Worm (Caenorhabditis elegans): ENCODE measurements around the gene srh-214.
A peak's percentile ranks its signal among the peaks of the same experiment; 100 is the strongest.

srh-214 gene

DNA sequence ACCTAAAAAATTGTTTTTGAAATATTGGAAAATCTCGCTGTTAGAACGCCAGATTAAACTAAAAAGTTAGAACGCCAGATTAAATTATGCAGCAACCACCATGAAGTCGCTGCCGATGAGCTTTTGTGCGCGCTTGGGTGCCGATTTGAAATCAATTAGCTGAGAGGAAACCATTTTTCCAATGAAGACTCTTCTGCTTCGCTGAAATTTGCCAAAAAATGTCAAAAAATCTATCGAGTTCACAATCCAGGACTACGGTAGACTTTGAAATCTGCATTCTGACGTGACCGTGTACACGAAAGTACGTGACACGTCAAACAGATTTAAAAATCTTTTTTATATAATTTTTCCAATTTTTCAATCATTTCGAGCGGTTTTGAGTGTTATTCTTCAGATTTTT, 40.6 kb downstream of the srh-214 start, which contains the start of gene immt-2:
TSS of gene immt-2 (plus strand) at position 301 of the 400 bp plus-strand sequence.
- TF ChIP-seq ets-5 (GFP tag; IDR thresholded peaks at IDR 0.05), result no peak
- no peak for TF ChIP-seq vab-15 (tag; optimal IDR thresholded peaks at IDR 0.05)
- TF ChIP-seq tbx-2 (tag; optimal IDR thresholded peaks at IDR 0.05), result no peak
- TF ChIP-seq lin-14 (GFP tag; optimal IDR thresholded peaks at IDR 0.05), result no peak
- no peak for TF ChIP-seq nhr-90 (tag; optimal IDR thresholded peaks at IDR 0.05; ENCODE audit: poor library complexity)
- no peak for TF ChIP-seq dpl-1 (GFP tag; optimal IDR thresholded peaks at IDR 0.05)
- no peak for TF ChIP-seq pax-3 (tag; optimal IDR thresholded peaks at IDR 0.05)
- TF ChIP-seq fkh-8 (tag; optimal IDR thresholded peaks at IDR 0.05), result no peak

ce11 chrV:16786012-16786411, 43.5 kb downstream of the srh-214 start:
- no peak for TF ChIP-seq ets-5 (GFP tag; IDR thresholded peaks at IDR 0.05)
- TF ChIP-seq hlh-17 (GFP tag; optimal IDR thresholded peaks at IDR 0.05; ENCODE audit: borderline replicate concordance), result no peak
- TF ChIP-seq efl-1 (optimal IDR thresholded peaks at IDR 0.05), result no peak
- peak in 1 of 2 experiments; percentile 62 for TF ChIP-seq efl-1 (GFP tag; optimal IDR thresholded peaks at IDR 0.05 in 1 of 2)
- TF ChIP-seq ama-1 (optimal IDR thresholded peaks at IDR 0.05), result no peak
- TF ChIP-seq unc-98 (GFP tag; IDR thresholded peaks at IDR 0.05), result no peak
- TF ChIP-seq nhr-12 (tag; optimal IDR thresholded peaks at IDR 0.05), result no peak

DNA sequence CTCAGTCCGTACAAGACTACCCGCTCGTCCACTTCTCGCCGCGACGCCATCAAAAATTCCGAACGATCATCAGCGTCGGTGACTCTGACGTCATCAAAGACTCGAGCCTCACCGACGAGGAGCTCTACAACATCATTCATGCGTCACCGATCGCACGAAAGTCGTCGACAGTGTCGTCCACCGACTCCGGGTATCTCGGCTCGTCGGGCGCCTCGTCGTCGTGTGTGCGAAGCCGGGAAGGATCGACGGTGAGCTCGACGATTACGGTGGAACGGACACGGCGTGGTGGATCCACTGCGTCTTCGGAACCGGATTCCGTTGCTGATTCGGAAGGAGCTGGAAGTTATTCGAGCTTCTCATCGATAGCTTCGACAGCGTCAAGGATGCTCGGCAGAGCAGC, 44.7 kb downstream of the srh-214 start:
- no peak for TF ChIP-seq skn-1 (tag; optimal IDR thresholded peaks at IDR 0.05)
- TF ChIP-seq mef-2 (tag; optimal IDR thresholded peaks at IDR 0.05), result no peak
- TF ChIP-seq lin-14 (GFP tag; optimal IDR thresholded peaks at IDR 0.05), result no peak
- TF ChIP-seq pag-3 (tag; optimal IDR thresholded peaks at IDR 0.05; ENCODE audit: borderline replicate concordance, insufficient read depth), result no peak
- TF ChIP-seq tbx-2 (tag; optimal IDR thresholded peaks at IDR 0.05), result no peak
- TF ChIP-seq pqm-1 (tag; optimal IDR thresholded peaks at IDR 0.05), result no peak
- no peak for TF ChIP-seq C04F5.9 (tag; optimal IDR thresholded peaks at IDR 0.05)
- TF ChIP-seq snpc-4 (tag; optimal IDR thresholded peaks at IDR 0.05), result no peak
- no peak for TF ChIP-seq ceh-8 (GFP tag; optimal IDR thresholded peaks at IDR 0.05)
- TF ChIP-seq sox-4 (tag; optimal IDR thresholded peaks at IDR 0.05), result no peak
- no peak for TF ChIP-seq alr-1 (tag; optimal IDR thresholded peaks at IDR 0.05; ENCODE audit: borderline replicate concordance)
- no peak for TF ChIP-seq C16A3.4 (tag; optimal IDR thresholded peaks at IDR 0.05)
- no peak for TF ChIP-seq rnt-1 (tag; optimal IDR thresholded peaks at IDR 0.05)
- TF ChIP-seq lin-35 (GFP tag; optimal IDR thresholded peaks at IDR 0.05), result no peak
- no peak for TF ChIP-seq nhr-19 (GFP tag; conservative IDR thresholded peaks at IDR 0.05)
- TF ChIP-seq elt-2 (tag; optimal IDR thresholded peaks at IDR 0.05), result no peak
- no peak for TF ChIP-seq F16B12.6 (tag; optimal IDR thresholded peaks at IDR 0.05)
- TF ChIP-seq nhr-84 (tag; optimal IDR thresholded peaks at IDR 0.05), result no peak

DNA sequence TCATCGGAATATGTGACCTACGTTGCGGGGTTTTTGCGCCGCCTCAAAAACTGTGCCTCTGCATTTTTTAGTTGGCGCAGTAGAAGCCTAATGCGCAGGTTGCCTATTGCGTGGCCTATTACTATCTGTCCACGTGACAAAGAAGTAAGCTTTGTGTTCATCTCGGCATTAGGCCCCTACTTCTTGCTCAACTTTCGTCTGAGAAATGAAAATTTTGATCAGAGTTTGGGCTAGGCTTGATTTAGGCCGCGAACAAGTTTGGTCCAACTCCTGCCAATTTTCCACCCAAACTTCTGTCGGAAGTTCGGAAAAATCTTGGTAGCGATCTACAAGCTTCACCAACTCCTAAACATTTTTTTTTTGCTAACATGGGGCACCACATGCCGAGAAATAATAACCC, 47.6 kb downstream of the srh-214 start:
- peak; percentile 42 for TF ChIP-seq nhr-85 (tag)
- no peak for TF ChIP-seq ceh-82 (tag; optimal IDR thresholded peaks at IDR 0.05)

- TF ChIP-seq nhr-12 (tag; optimal IDR thresholded peaks at IDR 0.05) (no peak), isw-1 (GFP tag; IDR thresholded peaks at IDR 0.05) (no peak), nhr-19 (GFP tag; conservative IDR thresholded peaks at IDR 0.05) (peak; percentile 11; the same call in 1 of the 2 replicates), tbx-2 (tag; optimal IDR thresholded peaks at IDR 0.05) (peak; percentile 6), snu-23 (GFP tag; optimal IDR thresholded peaks at IDR 0.05) (peak; percentile 14), nhr-20 (tag; optimal IDR thresholded peaks at IDR 0.05) (peak; percentile 44), lsy-2 (tag; optimal IDR thresholded peaks at IDR 0.05) (peak in 1 of 2 experiments; percentile 33), lin-35 (GFP tag; optimal IDR thresholded peaks at IDR 0.05) (peak in 1 of 2 experiments; percentile 25), lin-14 (GFP tag; optimal IDR thresholded peaks at IDR 0.05) (peak; percentile 60), blmp-1 (tag; optimal IDR thresholded peaks at IDR 0.05) (peak; percentile 76), elt-3 (tag; optimal IDR thresholded peaks at IDR 0.05) (peak in 4 of 6 experiments; percentile 66 to 86 (median 71)), unc-130 (tag; optimal IDR thresholded peaks at IDR 0.05) (peak; percentile 35), mdl-1 (tag; optimal IDR thresholded peaks at IDR 0.05) (peak in 1 of 2 experiments; percentile 41), unc-62 (GFP tag; optimal IDR thresholded peaks at IDR 0.05) (no peak), C04F5.9 (tag; optimal IDR thresholded peaks at IDR 0.05) (no peak), nhr-71 (tag; optimal IDR thresholded peaks at IDR 0.05) (peak; percentile 53), nhr-90 (tag; optimal IDR thresholded peaks at IDR 0.05; ENCODE audit: poor library complexity) (peak; percentile 39), zip-4 (GFP tag; optimal IDR thresholded peaks at IDR 0.05) (no peak), nhr-85 (tag) (peak; percentile 93), ztf-11 (tag; optimal IDR thresholded peaks at IDR 0.05) (no peak)
Measured at ce11 chrV:16780554-16780953, 49.0 kb downstream of the srh-214 start.
